Worm (Caenorhabditis elegans) whole organism, L1 larva: ENCODE data around the gene F57F4.1.
A peak's percentile ranks its signal among the peaks of the same experiment; 100 is the strongest.

Experiments used
- C04F5.9 ChIP-seq: sonication (generic microtip); optimal IDR thresholded peaks from 2 replicates; lab custom pipeline; 2016; ENCODE audit warnings: missing genetic modification characterization, missing compliant biosample characterization
- C34B4.2 ChIP-seq: sonication (generic microtip); optimal IDR thresholded peaks from 2 replicates; lab custom pipeline; 2017; ENCODE audit warnings: mild to moderate bottlenecking, missing genetic modification characterization, missing compliant biosample characterization
- aha-1 ChIP-seq: fragments of 150-350 bp; optimal IDR thresholded peaks from 2 replicates; lab custom pipeline; 2014; ENCODE audit warnings: missing biosample characterization, missing genetic modification characterization
- alr-1 ChIP-seq: fragments of 200-800 bp; sonication (Bioruptor generic); optimal IDR thresholded peaks from 2 replicates; lab custom pipeline; 2018; ENCODE audit warnings: borderline replicate concordance, mild to moderate bottlenecking, missing genetic modification characterization, missing compliant biosample characterization
- aly-2 ChIP-seq: fragments of 150-350 bp; optimal IDR thresholded peaks from 2 replicates; lab custom pipeline; 2014; ENCODE audit warnings: missing biosample characterization, missing genetic modification characterization
- ama-1 ChIP-seq: fragments of 150-350 bp; optimal IDR thresholded peaks from 2 replicates; lab custom pipeline; 2014
- blmp-1 ChIP-seq: fragments of 150-350 bp; optimal IDR thresholded peaks from 2 replicates; lab custom pipeline; 2014; ENCODE audit warnings: missing biosample characterization, missing genetic modification characterization
- ceh-82 ChIP-seq, 3 experiments: fragments of 150-350 bp in 1 of 3; sonication (generic microtip) in 2 of 3; optimal IDR thresholded peaks; 2 replicates each; lab custom pipeline; 2014 to 2017; ENCODE audit warnings: missing biosample characterization in 3 of 3, missing genetic modification characterization in 3 of 3
- ces-1 ChIP-seq: fragments of 150-350 bp; optimal IDR thresholded peaks from 2 replicates; lab custom pipeline; 2014; ENCODE audit warnings: missing biosample characterization, missing genetic modification reagents, missing genetic modification characterization
- dpl-1 ChIP-seq, 3 experiments: fragments of 150-350 bp in 2 of 3; sonication (generic microtip) in 1 of 3; optimal IDR thresholded peaks; 2 replicates each; lab custom pipeline; 2014 to 2017; ENCODE audit warnings: missing biosample characterization in 3 of 3, missing genetic modification characterization in 3 of 3, missing genetic modification reagents in 3 of 3
- efl-1 ChIP-seq, 4 experiments: fragments of 150-350 bp; optimal IDR thresholded peaks in 3 of 4; peaks in 1 of 4; 1 replicate in 1 of 4; 2 replicates in 3 of 4; lab custom pipeline; 2014; ENCODE audit warnings: missing biosample characterization in 2 of 4, missing genetic modification characterization in 2 of 4, missing genetic modification reagents in 2 of 4
- egl-13 ChIP-seq: sonication (generic microtip); optimal IDR thresholded peaks from 2 replicates; lab custom pipeline; 2016; ENCODE audit warnings: missing genotype, missing genetic modification reagents, missing genetic modification characterization, missing compliant biosample characterization
- elt-2 ChIP-seq: sonication (generic microtip); optimal IDR thresholded peaks from 2 replicates; lab custom pipeline; 2016; ENCODE audit warnings: missing genetic modification characterization, mild to moderate bottlenecking, inconsistent platforms, missing compliant biosample characterization, missing genetic modification reagents
- ets-5 ChIP-seq: fragments of 200-800 bp; sonication (Bioruptor generic); IDR thresholded peaks from 2 replicates; pipeline ENCODE4 v1.3.6; 2022; ENCODE audit warnings: missing genetic modification characterization, missing compliant biosample characterization
- fkh-10 ChIP-seq: sonication (generic microtip); optimal IDR thresholded peaks from 2 replicates; lab custom pipeline; 2017; ENCODE audit warnings: missing biosample characterization, missing genetic modification reagents, missing genetic modification characterization
- fkh-4 ChIP-seq: sonication (generic microtip); optimal IDR thresholded peaks from 2 replicates; lab custom pipeline; 2016; ENCODE audit warnings: missing compliant biosample characterization, missing genetic modification characterization, borderline replicate concordance
- fkh-8 ChIP-seq: sonication (generic microtip); optimal IDR thresholded peaks from 2 replicates; lab custom pipeline; 2016; ENCODE audit warnings: mild to moderate bottlenecking, missing genetic modification characterization, missing compliant biosample characterization
- fos-1 ChIP-seq: fragments of 150-350 bp; optimal IDR thresholded peaks from 2 replicates; lab custom pipeline; 2014; ENCODE audit warnings: missing biosample characterization, missing genetic modification characterization
- hlh-17 ChIP-seq: fragments of 200-800 bp; sonication (Bioruptor generic); optimal IDR thresholded peaks from 2 replicates; lab custom pipeline; 2018; ENCODE audit warnings: missing genetic modification characterization, mild to moderate bottlenecking, missing compliant biosample characterization, moderate library complexity, borderline replicate concordance
- hlh-4 ChIP-seq: sonication (generic microtip); optimal IDR thresholded peaks from 2 replicates; lab custom pipeline; 2016; ENCODE audit warnings: mild to moderate bottlenecking, missing genetic modification characterization, missing compliant biosample characterization
- lin-13 ChIP-seq: fragments of 150-350 bp; optimal IDR thresholded peaks from 2 replicates; lab custom pipeline; 2014; ENCODE audit warnings: missing biosample characterization, missing genetic modification reagents, missing genetic modification characterization
- lin-14 ChIP-seq: fragments of 200-800 bp; sonication (Bioruptor generic); optimal IDR thresholded peaks from 2 replicates; lab custom pipeline; 2018; ENCODE audit warnings: mild to moderate bottlenecking, missing genetic modification characterization, moderate library complexity, missing compliant biosample characterization
- lin-15B ChIP-seq: fragments of 150-350 bp; sonication (generic microtip); optimal IDR thresholded peaks from 3 replicates; lab custom pipeline; 2014; ENCODE audit warnings: missing biosample characterization, missing genetic modification characterization
- lin-35 ChIP-seq, 2 experiments: fragments of 150-350 bp; optimal IDR thresholded peaks; 2 replicates each; lab custom pipeline; 2014; ENCODE audit warnings: missing biosample characterization in 2 of 2, missing genetic modification characterization in 2 of 2, missing genetic modification reagents in 2 of 2
- lin-39 ChIP-seq: fragments of 150-350 bp; optimal IDR thresholded peaks from 2 replicates; lab custom pipeline; 2014; ENCODE audit warnings: missing biosample characterization, missing genetic modification reagents, missing genetic modification characterization
- lsy-2 ChIP-seq, 2 experiments: fragments of 150-350 bp; optimal IDR thresholded peaks; 2 replicates each; lab custom pipeline; 2014; ENCODE audit warnings: missing biosample characterization in 2 of 2, missing genetic modification characterization in 2 of 2
- mab-9 ChIP-seq: fragments of 200-800 bp; sonication (Bioruptor generic); IDR thresholded peaks from 2 replicates; pipeline ENCODE4 v1.3.6; 2022; ENCODE audit warnings: missing genetic modification reagents, missing genetic modification characterization, missing compliant biosample characterization
- mdl-1 ChIP-seq, 2 experiments: fragments of 150-350 bp; optimal IDR thresholded peaks; 2 replicates each; lab custom pipeline; 2014 to 2017; ENCODE audit warnings: missing biosample characterization in 2 of 2, missing genetic modification characterization in 2 of 2, inconsistent platforms in 1 of 2
- mep-1 ChIP-seq: fragments of 150-350 bp; optimal IDR thresholded peaks from 2 replicates; lab custom pipeline; 2014; ENCODE audit warnings: missing biosample characterization, missing genetic modification characterization
- nhr-11 ChIP-seq: fragments of 150-350 bp; optimal IDR thresholded peaks from 2 replicates; lab custom pipeline; 2014; ENCODE audit warnings: missing biosample characterization, missing genetic modification characterization
- nhr-12 ChIP-seq: sonication (generic microtip); optimal IDR thresholded peaks from 2 replicates; lab custom pipeline; 2017; ENCODE audit warnings: missing biosample characterization, missing genetic modification characterization
- nhr-19 ChIP-seq: fragments of 200-800 bp; sonication (Bioruptor generic); conservative IDR thresholded peaks from 2 replicates; pipeline ENCODE4 v1.3.6; 2022; ENCODE audit warnings: missing genetic modification characterization, missing compliant biosample characterization
- nhr-20 ChIP-seq: sonication (generic microtip); optimal IDR thresholded peaks from 2 replicates; lab custom pipeline; 2016; ENCODE audit warnings: mild to moderate bottlenecking, missing genetic modification characterization, missing compliant biosample characterization
- nhr-237 ChIP-seq: fragments of 150-350 bp; optimal IDR thresholded peaks from 2 replicates; lab custom pipeline; 2014; ENCODE audit warnings: missing biosample characterization, missing genetic modification characterization
- nhr-28 ChIP-seq: fragments of 150-350 bp; optimal IDR thresholded peaks from 2 replicates; lab custom pipeline; 2014; ENCODE audit warnings: missing biosample characterization, missing genetic modification characterization
- nhr-71 ChIP-seq: sonication (generic microtip); optimal IDR thresholded peaks from 2 replicates; lab custom pipeline; 2016; ENCODE audit warnings: mild to moderate bottlenecking, missing genetic modification characterization, moderate library complexity, missing compliant biosample characterization
- nhr-76 ChIP-seq: sonication (generic microtip); optimal IDR thresholded peaks from 2 replicates; lab custom pipeline; 2017; ENCODE audit warnings: missing biosample characterization, missing genetic modification characterization
- nhr-77 ChIP-seq: fragments of 150-350 bp; optimal IDR thresholded peaks from 2 replicates; lab custom pipeline; 2014; ENCODE audit warnings: missing biosample characterization, missing genetic modification characterization
- nhr-84 ChIP-seq: sonication (generic microtip); optimal IDR thresholded peaks from 2 replicates; lab custom pipeline; 2017; ENCODE audit warnings: missing biosample characterization, missing genetic modification characterization
- nhr-85 ChIP-seq: sonication (generic microtip); peaks from one replicate; lab custom pipeline; 2016; ENCODE audit warnings: missing genetic modification characterization, inconsistent platforms, missing compliant biosample characterization
- pqm-1 ChIP-seq: sonication (generic microtip); optimal IDR thresholded peaks from 3 replicates; lab custom pipeline; 2017; ENCODE audit warnings: missing biosample characterization, missing genetic modification characterization
- rnt-1 ChIP-seq: sonication (generic microtip); optimal IDR thresholded peaks from 2 replicates; lab custom pipeline; 2016; ENCODE audit warnings: mild to moderate bottlenecking, missing genetic modification characterization, moderate library complexity, missing compliant biosample characterization
- skn-1 ChIP-seq: fragments of 150-350 bp; optimal IDR thresholded peaks from 2 replicates; lab custom pipeline; 2014; ENCODE audit warnings: missing biosample characterization, missing genetic modification characterization
- sup-37 ChIP-seq: fragments of 200-800 bp; sonication (Bioruptor generic); optimal IDR thresholded peaks from 2 replicates; lab custom pipeline; 2018; ENCODE audit warnings: mild to moderate bottlenecking, missing genetic modification characterization, missing compliant biosample characterization
- swsn-7 ChIP-seq: sonication (generic microtip); optimal IDR thresholded peaks from 2 replicates; lab custom pipeline; 2016; ENCODE audit warnings: missing genetic modification characterization, missing compliant biosample characterization
- tlp-1 ChIP-seq: fragments of 150-350 bp; optimal IDR thresholded peaks from 2 replicates; lab custom pipeline; 2014; ENCODE audit warnings: missing biosample characterization, missing genetic modification characterization
- unc-30 ChIP-seq: sonication (generic microtip); optimal IDR thresholded peaks from 2 replicates; lab custom pipeline; 2017; ENCODE audit warnings: missing biosample characterization, missing genetic modification characterization
- unc-86 ChIP-seq: sonication (generic microtip); optimal IDR thresholded peaks from 2 replicates; lab custom pipeline; 2016; ENCODE audit warnings: missing genetic modification characterization, missing compliant biosample characterization
- zag-1 ChIP-seq: fragments of 150-350 bp; optimal IDR thresholded peaks from 2 replicates; lab custom pipeline; 2014; ENCODE audit warnings: missing biosample characterization, missing genetic modification characterization
- zip-4 ChIP-seq: fragments of 200-800 bp; sonication (Bioruptor generic); optimal IDR thresholded peaks from 2 replicates; lab custom pipeline; 2018; ENCODE audit warnings: mild to moderate bottlenecking, missing genetic modification characterization, moderate library complexity, missing compliant biosample characterization
- ztf-4 ChIP-seq: fragments of 150-350 bp; optimal IDR thresholded peaks from 2 replicates; lab custom pipeline; 2014; ENCODE audit warnings: missing biosample characterization, missing genetic modification characterization

The F57F4.1 gene

ce11 chrV:6408733-6409227, 18.5 kb downstream of the F57F4.1 start, which contains the start of gene bcf-1:
TSS of gene bcf-1 (minus strand) at chrV:6408783.
- TF ChIP-seq elt-2 (tag; lab: Kevin White, UChicago) (peak; percentile 3), mep-1 (tag; lab: Kevin White, UChicago) (no peak), swsn-7 (tag; lab: Kevin White, UChicago) (no peak)

DNA sequence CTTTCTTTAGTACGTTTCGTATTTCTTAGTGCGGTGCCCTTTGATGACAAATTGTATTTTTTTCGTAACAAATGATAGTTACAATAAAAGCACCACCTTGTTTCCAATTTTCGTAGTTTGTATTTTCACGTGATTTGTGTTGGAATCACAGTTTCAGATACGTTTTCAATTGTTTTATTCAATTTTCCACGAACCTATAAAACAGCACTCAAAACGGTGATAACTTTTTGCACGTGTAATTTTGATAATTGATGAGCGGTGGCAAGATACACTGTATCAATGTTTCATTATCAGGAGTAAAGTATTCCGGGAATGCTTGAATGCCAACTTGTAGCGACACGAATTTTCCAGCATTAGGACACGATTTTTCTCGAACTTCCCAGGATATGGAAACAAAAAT, 20.9 kb downstream of the F57F4.1 start:
- TF ChIP-seq nhr-19 (GFP tag; lab: Robert Waterston, UW): no peak
- TF ChIP-seq nhr-237 (tag; lab: Kevin White, UChicago): no peak
- no peak for TF ChIP-seq fos-1 (tag; lab: Kevin White, UChicago)
- TF ChIP-seq tlp-1: peak; percentile 10
- no peak for TF ChIP-seq ztf-4 (tag; lab: Kevin White, UChicago)
- no peak for TF ChIP-seq efl-1 (optimal IDR thresholded peaks at IDR 0.05; lab: Kevin White, UChicago)
- TF ChIP-seq efl-1 (GFP tag; optimal IDR thresholded peaks at IDR 0.05 in 1 of 2; lab: Kevin White, UChicago): peak in 1 of 2 experiments; percentile 37
- no peak for TF ChIP-seq unc-30 (tag; lab: Kevin White, UChicago)
- no peak for TF ChIP-seq ama-1
- peak in 1 of 2 experiments; percentile 14 for TF ChIP-seq lin-35 (GFP tag; optimal IDR thresholded peaks at IDR 0.05; lab: Kevin White, UChicago)
- TF ChIP-seq nhr-76 (tag; lab: Kevin White, UChicago): no peak
- TF ChIP-seq ets-5 (GFP tag; lab: Robert Waterston, UW): no peak
- peak; percentile 95 for TF ChIP-seq elt-2 (tag; lab: Kevin White, UChicago)
- no peak for TF ChIP-seq pqm-1 (tag; lab: Kevin White, UChicago)
- no peak for TF ChIP-seq nhr-11 (tag; lab: Kevin White, UChicago)
- TF ChIP-seq ces-1 (GFP tag; lab: Kevin White, UChicago): no peak
- no peak for TF ChIP-seq lin-13 (GFP tag; lab: Kevin White, UChicago)
- no peak for TF ChIP-seq unc-86 (tag; lab: Kevin White, UChicago)
- no peak for TF ChIP-seq zag-1 (tag; lab: Kevin White, UChicago)
- no peak for TF ChIP-seq aha-1
- TF ChIP-seq lin-14 (GFP tag; lab: Kevin White, UChicago): peak; percentile 8
- peak; percentile 21 for TF ChIP-seq nhr-71 (tag; lab: Kevin White, UChicago)
- TF ChIP-seq fkh-4 (tag; lab: Kevin White, UChicago): no peak
- no peak for TF ChIP-seq skn-1
- TF ChIP-seq egl-13 (tag; lab: Kevin White, UChicago): no peak
- no peak for TF ChIP-seq mab-9 (GFP tag; lab: Robert Waterston, UW)
- no peak for TF ChIP-seq hlh-4 (tag; lab: Kevin White, UChicago)
- no peak for TF ChIP-seq rnt-1 (tag; lab: Kevin White, UChicago)
- no peak for TF ChIP-seq nhr-77 (tag; lab: Kevin White, UChicago)
- TF ChIP-seq fkh-10: no peak
- no peak for TF ChIP-seq dpl-1 (GFP tag; optimal IDR thresholded peaks at IDR 0.05; lab: Kevin White, UChicago)
- TF ChIP-seq sup-37 (GFP tag; lab: Kevin White, UChicago): no peak
- peak; percentile 50 for TF ChIP-seq nhr-20 (tag; lab: Kevin White, UChicago)
- TF ChIP-seq zip-4 (GFP tag; lab: Kevin White, UChicago): no peak
- no peak for TF ChIP-seq nhr-85 (tag; lab: Kevin White, UChicago)
- TF ChIP-seq nhr-84 (tag; lab: Kevin White, UChicago): no peak
- TF ChIP-seq blmp-1: no peak
- no peak for TF ChIP-seq nhr-12 (tag; lab: Kevin White, UChicago)
- no peak for TF ChIP-seq aly-2
- no peak for TF ChIP-seq ceh-82 (tag; optimal IDR thresholded peaks at IDR 0.05; lab: Kevin White, UChicago)
- peak in 1 of 2 experiments; percentile 8 for TF ChIP-seq mdl-1 (tag; optimal IDR thresholded peaks at IDR 0.05; lab: Kevin White, UChicago)
- no peak for TF ChIP-seq alr-1 (tag; lab: Kevin White, UChicago)
- TF ChIP-seq lin-39 (tag; lab: Kevin White, UChicago): no peak
- TF ChIP-seq lsy-2 (tag; optimal IDR thresholded peaks at IDR 0.05; lab: Kevin White, UChicago): no peak
- TF ChIP-seq nhr-28 (tag; lab: Kevin White, UChicago): no peak
- TF ChIP-seq hlh-17 (GFP tag; lab: Kevin White, UChicago): no peak
- TF ChIP-seq lin-15B (tag; lab: Kevin White, UChicago): no peak
- no peak for TF ChIP-seq mep-1 (tag; lab: Kevin White, UChicago)
- TF ChIP-seq C04F5.9 (tag; lab: Kevin White, UChicago): no peak
- TF ChIP-seq fkh-8 (tag; lab: Kevin White, UChicago): no peak
- no peak for TF ChIP-seq C34B4.2 (tag; lab: Kevin White, UChicago)
